Worm (Caenorhabditis elegans) whole organism, late embryonic: ENCODE measurements around the gene lrch-1.
A peak's percentile ranks its signal among the peaks of the same experiment; 100 is the strongest.

Experiments
- C38D4.7 ChIP-seq: fragments of 200-800 bp; sonication (Bioruptor generic); optimal IDR thresholded peaks from 2 replicates; lab custom pipeline; 2018; ENCODE audit warnings: mild to moderate bottlenecking, missing genetic modification characterization, moderate library complexity, missing compliant biosample characterization
- ama-1 ChIP-seq: fragments of 150-350 bp; optimal IDR thresholded peaks from 2 replicates; lab custom pipeline; 2014
- ceh-14 ChIP-seq: sonication (generic microtip); optimal IDR thresholded peaks from 2 replicates; lab custom pipeline; 2016; ENCODE audit warnings: missing genotype, missing genetic modification characterization, missing compliant biosample characterization
- elt-2 ChIP-seq: sonication (generic microtip); optimal IDR thresholded peaks from 2 replicates; lab custom pipeline; 2016; ENCODE audit warnings: missing genetic modification reagents, missing genetic modification characterization, missing compliant biosample characterization
- fkh-10 ChIP-seq: fragments of 150-350 bp; optimal IDR thresholded peaks from 2 replicates; lab custom pipeline; 2014; ENCODE audit warnings: missing biosample characterization, missing genetic modification reagents, missing genetic modification characterization
- hlh-30 ChIP-seq: sonication (generic microtip); optimal IDR thresholded peaks from 2 replicates; lab custom pipeline; 2017; ENCODE audit warnings: antibody characterized with exemption, missing genetic modification characterization, missing compliant biosample characterization; ENCODE audit not compliant: insufficient read depth
- hlh-8 ChIP-seq: sonication (generic microtip); optimal IDR thresholded peaks from 2 replicates; lab custom pipeline; 2016; ENCODE audit warnings: missing genotype, missing genetic modification characterization, missing compliant biosample characterization
- pat-9 ChIP-seq: fragments of 200-800 bp; sonication (Bioruptor generic); optimal IDR thresholded peaks from 2 replicates; lab custom pipeline; 2018; ENCODE audit warnings: mild to moderate bottlenecking, missing genetic modification characterization, moderate library complexity, missing compliant biosample characterization
- pha-2 ChIP-seq: sonication (generic microtip); optimal IDR thresholded peaks from 2 replicates; lab custom pipeline; 2017; ENCODE audit warnings: mild to moderate bottlenecking, missing genetic modification characterization, missing compliant biosample characterization
- sox-4 ChIP-seq: sonication (generic microtip); optimal IDR thresholded peaks from 2 replicates; lab custom pipeline; 2017; ENCODE audit warnings: mild to moderate bottlenecking, missing genetic modification characterization, inconsistent platforms, missing compliant biosample characterization
- unc-55 ChIP-seq: sonication (generic microtip); optimal IDR thresholded peaks from 2 replicates; lab custom pipeline; 2017; ENCODE audit warnings: missing biosample characterization, missing genetic modification reagents, missing genetic modification characterization

DNA sequence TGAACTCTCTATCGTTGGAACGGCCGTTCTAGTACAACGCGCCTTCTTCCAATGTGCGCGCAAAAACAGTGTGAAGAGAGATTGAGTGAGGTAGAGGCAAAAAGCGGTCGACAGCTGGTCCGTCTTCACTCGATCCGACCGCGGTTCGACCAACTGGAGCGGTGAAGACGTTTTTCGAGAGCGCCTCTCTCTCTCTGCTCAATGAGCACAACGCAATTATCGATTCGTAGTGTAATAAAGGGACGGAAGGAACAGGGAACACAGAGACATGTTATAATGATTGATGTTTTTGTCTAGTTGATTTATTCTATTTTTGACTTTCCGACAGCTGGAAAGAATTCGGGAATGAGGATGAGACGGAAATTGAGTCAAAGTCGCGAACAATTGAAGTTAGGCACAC is 8.4 kb upstream of the lrch-1 start:
- TF ChIP-seq sox-4 (tag; lab: Kevin White, UChicago), result no peak
- no peak for TF ChIP-seq pha-2 (tag; lab: Kevin White, UChicago)
- TF ChIP-seq hlh-8 (tag; lab: Kevin White, UChicago), result peak; percentile 7
- no peak for TF ChIP-seq pat-9
- TF ChIP-seq elt-2 (tag; lab: Kevin White, UChicago), result no peak
- peak; percentile 95 for TF ChIP-seq unc-55 (GFP tag; lab: Kevin White, UChicago)
- no peak for TF ChIP-seq fkh-10
- TF ChIP-seq hlh-30 (tag; lab: Kevin White, UChicago), result no peak
- no peak for TF ChIP-seq ama-1 (lab: Kevin White, UChicago)
- TF ChIP-seq C38D4.7 (GFP tag; lab: Kevin White, UChicago), result no peak
- no peak for TF ChIP-seq ceh-14 (tag; lab: Kevin White, UChicago)
